Worm (Caenorhabditis elegans) whole organism, mixed stage, embryonic: ENCODE data around the gene F36F12.1.

Source experiments
- blmp-1 ChIP-seq: fragments of 150-350 bp; optimal IDR thresholded peaks from 2 replicates; lab custom pipeline; 2014; ENCODE audit warnings: missing biosample characterization, missing genetic modification characterization
- elt-1 ChIP-seq: sonication (generic microtip); optimal IDR thresholded peaks from 2 replicates; lab custom pipeline; 2017; ENCODE audit warnings: missing genetic modification characterization, mild to moderate bottlenecking, missing compliant biosample characterization, antibody characterized with exemption, moderate library complexity, borderline replicate concordance; ENCODE audit not compliant: insufficient read depth
- lsy-2 ChIP-seq: fragments of 150-350 bp; optimal IDR thresholded peaks from 2 replicates; lab custom pipeline; 2014; ENCODE audit warnings: missing biosample characterization, missing genetic modification characterization
- ztf-11 ChIP-seq: fragments of 150-350 bp; optimal IDR thresholded peaks from 2 replicates; lab custom pipeline; 2014; ENCODE audit warnings: missing biosample characterization, missing genetic modification characterization

ce11 chrV:2135323-2135722 lies 32.3 kb upstream of the F36F12.1 start:
- TF ChIP-seq blmp-1 (tag; lab: Kevin White, UChicago) (no peak), ztf-11 (tag; lab: Kevin White, UChicago) (no peak), elt-1 (no peak), lsy-2 (no peak)
